Worm (Caenorhabditis elegans): ENCODE measurements around the gene Y51H7C.9.
"Not testable (repeated sequence)": the region's sequence is repeated elsewhere in the genome, so short reads cannot be mapped to it uniquely, and the experiment has no call there.

Y51H7C.9 gene

ce11 chrII:1411372-1411771, at the start of gene Y51H7C.9:
Y51H7C.9 (minus strand) TSS chrII:1411472.
- no peak for TF ChIP-seq ets-5 (GFP tag; IDR thresholded peaks at IDR 0.05)
- no peak for TF ChIP-seq isw-1 (GFP tag; IDR thresholded peaks at IDR 0.05)
- TF ChIP-seq unc-86 (tag; optimal IDR thresholded peaks at IDR 0.05), result no peak
- TF ChIP-seq hlh-4 (tag; optimal IDR thresholded peaks at IDR 0.05), result no peak
- no peak for TF ChIP-seq skn-1 (tag; optimal IDR thresholded peaks at IDR 0.05)
- no peak for TF ChIP-seq mep-1 (tag; optimal IDR thresholded peaks at IDR 0.05)
- TF ChIP-seq ztf-11 (tag; optimal IDR thresholded peaks at IDR 0.05), result no peak
- TF ChIP-seq aha-1 (tag; optimal IDR thresholded peaks at IDR 0.05), result no peak
- TF ChIP-seq tlp-1 (tag; optimal IDR thresholded peaks at IDR 0.05), result no peak
- TF ChIP-seq blmp-1 (tag; optimal IDR thresholded peaks at IDR 0.05), result no peak
- no peak for TF ChIP-seq unc-130 (tag; optimal IDR thresholded peaks at IDR 0.05)
- TF ChIP-seq sptf-1 (tag; optimal IDR thresholded peaks at IDR 0.05), result no peak
- no peak for TF ChIP-seq fkh-10 (GFP tag; optimal IDR thresholded peaks at IDR 0.05)

ce11 chrII:1457784-1458183, 46.5 kb upstream of the Y51H7C.9 start:
- peak; percentile 39; the same call in 1 of the 2 replicates for TF ChIP-seq grh-1 (GFP tag; IDR thresholded peaks at IDR 0.05)
- TF ChIP-seq ceh-88 (GFP tag; IDR thresholded peaks at IDR 0.05), result peak; percentile 9; the same call in 1 of the 2 replicates
- TF ChIP-seq mab-9 (GFP tag; IDR thresholded peaks at IDR 0.05), result peak; percentile 69; the same call in 1 of the 2 replicates

ce11 chrII:1453707-1454106, 42.4 kb upstream of the Y51H7C.9 start:
- TF ChIP-seq unc-98 (GFP tag; IDR thresholded peaks at IDR 0.05), result 0 out of 2 replicates have a peak, but pooled peaks have one; percentile 23

- not testable (repeated sequence) for TF ChIP-seq lin-15B, blmp-1, dsc-1 (tag; optimal IDR thresholded peaks at IDR 0.05)
These were observed 35.5 kb upstream of the Y51H7C.9 start, which contains the start of gene Y51H7C.12 for ce11 chrII:1446696-1447293. Y51H7C.12 (minus strand) TSS chrII:1446746.

- TF ChIP-seq lin-14 (GFP tag; optimal IDR thresholded peaks at IDR 0.05), result no peak
- TF ChIP-seq vab-15 (tag; optimal IDR thresholded peaks at IDR 0.05), result no peak
- no peak for TF ChIP-seq pag-3 (tag; optimal IDR thresholded peaks at IDR 0.05; ENCODE audit: borderline replicate concordance, insufficient read depth)
- TF ChIP-seq xbp-1 (tag; optimal IDR thresholded peaks at IDR 0.05), result no peak
- TF ChIP-seq snpc-4 (tag; optimal IDR thresholded peaks at IDR 0.05), result no peak
- no peak for TF ChIP-seq alr-1 (tag; optimal IDR thresholded peaks at IDR 0.05; ENCODE audit: borderline replicate concordance)
- no peak for TF ChIP-seq nhr-71 (tag; optimal IDR thresholded peaks at IDR 0.05)
- TF ChIP-seq dsc-1 (tag; optimal IDR thresholded peaks at IDR 0.05), result no peak
- TF ChIP-seq unc-62 (GFP tag; optimal IDR thresholded peaks at IDR 0.05), result no peak
These were observed 33.6 kb upstream of the Y51H7C.9 start, which contains the start of gene scl-17 for ce11 chrII:1444911-1445310. scl-17 (plus strand) TSS chrII:1445211.

ce11 chrII:1441479-1441878, 30.2 kb upstream of the Y51H7C.9 start:
- TF ChIP-seq efl-1 (optimal IDR thresholded peaks at IDR 0.05), result no peak
- TF ChIP-seq efl-1 (GFP tag; optimal IDR thresholded peaks at IDR 0.05 in 1 of 2), result peak in 1 of 2 experiments; percentile 41
- TF ChIP-seq snu-23 (GFP tag; optimal IDR thresholded peaks at IDR 0.05), result no peak
- TF ChIP-seq nhr-12 (tag; optimal IDR thresholded peaks at IDR 0.05), result no peak

ce11 chrII:1438336-1438589, 27.0 kb upstream of the Y51H7C.9 start, which contains the start of gene Y51H7C.3:
Y51H7C.3 (plus strand) TSS chrII:1438490.
- no peak for TF ChIP-seq mef-2 (tag; optimal IDR thresholded peaks at IDR 0.05)
- TF ChIP-seq fkh-8 (tag; optimal IDR thresholded peaks at IDR 0.05), result no peak

Measured in whole organism, L1 larva.